Worm (Caenorhabditis elegans) whole organism, L4/young adult: ENCODE results near the gene C08F8.15.

Experiments
- W03F9.2 ChIP-seq: fragments of 150-350 bp; optimal IDR thresholded peaks from 2 replicates; lab custom pipeline; 2014; ENCODE audit warnings: missing biosample characterization, missing genetic modification characterization
- dao-5 ChIP-seq: sonication (generic microtip); optimal IDR thresholded peaks from 2 replicates; lab custom pipeline; 2016; ENCODE audit warnings: missing genotype, missing genetic modification characterization, moderate library complexity, missing compliant biosample characterization
- him-1 ChIP-seq: sonication (generic microtip); optimal IDR thresholded peaks from 2 replicates; lab custom pipeline; 2016; ENCODE audit warnings: missing genotype, missing genetic modification reagents, missing genetic modification characterization, missing compliant biosample characterization

DNA sequence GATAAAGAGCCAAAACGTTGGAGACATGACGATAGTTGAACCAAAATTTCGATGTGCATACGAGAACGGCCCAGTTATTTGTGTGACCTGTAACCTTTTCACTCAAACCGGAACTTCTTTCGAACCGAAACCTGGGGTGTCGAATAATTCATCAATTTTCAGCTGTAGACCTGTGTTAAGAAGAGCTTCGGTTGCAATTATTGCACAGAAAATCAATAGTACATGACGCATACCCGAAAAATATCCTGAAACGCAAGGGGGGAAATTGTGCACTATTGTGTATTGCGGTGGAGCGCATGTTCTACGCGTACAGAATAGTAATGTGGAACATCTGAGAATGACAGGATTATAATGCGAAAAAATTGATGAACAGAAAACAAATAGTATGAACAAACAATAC lies 50.8 kb downstream of the C08F8.15 start, which contains the start of gene pigk-1:
- no peak for TF ChIP-seq him-1
- TF ChIP-seq W03F9.2 (tag; lab: Kevin White, UChicago) = no peak
- no peak for TF ChIP-seq dao-5 (tag; lab: Kevin White, UChicago)
